Fruit fly (Drosophila melanogaster): ENCODE measurements around the gene CG42846.
A peak's percentile ranks its signal among the peaks of the same experiment; 100 is the strongest.

CG42846 gene

dm6 chr3L:212520-212919 is 18.9 kb downstream of the CG42846 start, which contains the start of the genes thoc7 and Dis3l2:
TSS of gene thoc7 (minus strand) at chr3L:212687.
TSS of gene Dis3l2 (plus strand) at chr3L:212709.
- TF ChIP-seq Sin3A (optimal IDR thresholded peaks at IDR 0.05): peak; percentile 40
- peak; percentile 5 for TF ChIP-seq trem (tag; optimal IDR thresholded peaks at IDR 0.05)
- no peak for TF ChIP-seq gcm2 (GFP tag; optimal IDR thresholded peaks at IDR 0.05)
- no peak for TF ChIP-seq CG8089 (GFP tag; optimal IDR thresholded peaks at IDR 0.05)
- peak; percentile 0 for TF ChIP-seq HmgZ (tag; optimal IDR thresholded peaks at IDR 0.05)
- TF ChIP-seq CG13287 (GFP tag; IDR thresholded peaks at IDR 0.05; ENCODE audit: partially characterized antibody): peak; percentile 42; the same call in 1 of the 2 replicates
- no peak for TF ChIP-seq ac (GFP tag; optimal IDR thresholded peaks at IDR 0.05)
- 0 out of 3 replicates have a peak, but pooled peaks have one; percentile 13 for TF ChIP-seq row (GFP tag; IDR thresholded peaks at IDR 0.05)
- TF ChIP-seq CG15514 (GFP tag; optimal IDR thresholded peaks at IDR 0.05): peak; percentile 32
- no peak for TF ChIP-seq fd96Cb (tag; optimal IDR thresholded peaks at IDR 0.05)
- no peak for TF ChIP-seq TFAM (GFP tag; optimal IDR thresholded peaks at IDR 0.05)
- no peak for TF ChIP-seq chm (GFP tag; IDR thresholded peaks at IDR 0.05)
- no peak for TF ChIP-seq zfh1 (GFP tag; IDR thresholded peaks at IDR 0.05)
- no peak for TF ChIP-seq HLH54F (GFP tag; optimal IDR thresholded peaks at IDR 0.05)
- no peak for TF ChIP-seq HLH4C (GFP tag; IDR thresholded peaks at IDR 0.05; ENCODE audit: partially characterized antibody)
- no peak for TF ChIP-seq Hr39 (optimal IDR thresholded peaks at IDR 0.05)
- TF ChIP-seq CG10654 (GFP tag; optimal IDR thresholded peaks at IDR 0.05): no peak
- no peak for TF ChIP-seq CG13624 (GFP tag; optimal IDR thresholded peaks at IDR 0.05)
- TF ChIP-seq MESR4 (GFP tag; optimal IDR thresholded peaks at IDR 0.05): peak; percentile 80
- TF ChIP-seq Sry-δ (GFP tag; optimal IDR thresholded peaks at IDR 0.05): peak; percentile 16
- peak; percentile 77 for TF ChIP-seq stwl (tag; optimal IDR thresholded peaks at IDR 0.05)
- peak; percentile 62 for TF ChIP-seq bigmax (GFP tag; optimal IDR thresholded peaks at IDR 0.05)
- no peak for TF ChIP-seq Neu2 (GFP tag; optimal IDR thresholded peaks at IDR 0.05; ENCODE audit: borderline replicate concordance)
- peak; percentile 19; the same call in 1 of the 2 replicates for TF ChIP-seq Bgb (GFP tag; IDR thresholded peaks at IDR 0.05; ENCODE audit: partially characterized antibody)
- TF ChIP-seq danr (GFP tag; IDR thresholded peaks at IDR 0.05): no peak
- TF ChIP-seq CG2199 (GFP tag; IDR thresholded peaks at IDR 0.05): no peak
- no peak for TF ChIP-seq otp (GFP tag; IDR thresholded peaks at IDR 0.05)
- TF ChIP-seq eve (GFP tag; optimal IDR thresholded peaks at IDR 0.05): no peak
- TF ChIP-seq CG2116 (GFP tag; optimal IDR thresholded peaks at IDR 0.05): peak; percentile 10
- peak; percentile 10 for TF ChIP-seq phol (tag; optimal IDR thresholded peaks at IDR 0.05)
- peak; percentile 20; the same call in 1 of the 4 replicates for TF ChIP-seq Dll (GFP tag; IDR thresholded peaks at IDR 0.05; ENCODE audit: partially characterized antibody)
- TF ChIP-seq HHEX (GFP tag; optimal IDR thresholded peaks at IDR 0.05): no peak
- no peak for TF ChIP-seq CG8290 (GFP tag; optimal IDR thresholded peaks at IDR 0.05)
- TF ChIP-seq CG8290 (tag; optimal IDR thresholded peaks at IDR 0.05): no peak
- peak; percentile 39; the same call in 1 of the 3 replicates for TF ChIP-seq CG34224 (GFP tag; IDR thresholded peaks at IDR 0.05; ENCODE audit: partially characterized antibody)
- no peak for TF ChIP-seq sens-2 (GFP tag; IDR thresholded peaks at IDR 0.05)
- TF ChIP-seq CG30020 (tag; optimal IDR thresholded peaks at IDR 0.05): no peak
- peak; percentile 44 for TF ChIP-seq YL-1 (GFP tag; optimal IDR thresholded peaks at IDR 0.05)
- no peak for TF ChIP-seq sqz (GFP tag; optimal IDR thresholded peaks at IDR 0.05)
- no peak for TF ChIP-seq p53 (GFP tag; optimal IDR thresholded peaks at IDR 0.05)
- peak; percentile 11 for TF ChIP-seq Dp (GFP tag; optimal IDR thresholded peaks at IDR 0.05)
- no peak for TF ChIP-seq Hr51 (GFP tag; optimal IDR thresholded peaks at IDR 0.05)
- TF ChIP-seq vvl (GFP tag; IDR thresholded peaks at IDR 0.05): no peak
- no peak for TF ChIP-seq CG15011 (GFP tag; optimal IDR thresholded peaks at IDR 0.05)
- no peak for TF ChIP-seq D19B (GFP tag; optimal IDR thresholded peaks at IDR 0.05)
- TF ChIP-seq BEAF-32 (GFP tag; optimal IDR thresholded peaks at IDR 0.05): peak; percentile 24
- peak; percentile 61 for TF ChIP-seq pzg (GFP tag; optimal IDR thresholded peaks at IDR 0.05)
- no peak for TF ChIP-seq CG9215 (GFP tag; IDR thresholded peaks at IDR 0.05)
- no peak for TF ChIP-seq bab2 (GFP tag; optimal IDR thresholded peaks at IDR 0.05)
- no peak for TF ChIP-seq disco-r (GFP tag; optimal IDR thresholded peaks at IDR 0.05)
- TF ChIP-seq CG3726 (GFP tag; IDR thresholded peaks at IDR 0.05): no peak

Measured in whole organism, embryonic.